Worm (Caenorhabditis elegans): ENCODE data around the gene nhr-43.

ce11 chrIV:11924092-11924491 lies 24.7 kb downstream of the nhr-43 start:
- no peak for TF ChIP-seq aly-2 (tag; optimal IDR thresholded peaks at IDR 0.05)
- no peak for TF ChIP-seq gei-8 (GFP tag; optimal IDR thresholded peaks at IDR 0.05)
- TF ChIP-seq nhr-11 (tag; optimal IDR thresholded peaks at IDR 0.05): no peak
- no peak for TF ChIP-seq zag-1 (tag; optimal IDR thresholded peaks at IDR 0.05)
- no peak for TF ChIP-seq snpc-4 (tag; optimal IDR thresholded peaks at IDR 0.05)
- TF ChIP-seq zfp-2 (tag; optimal IDR thresholded peaks at IDR 0.05): no peak
- no peak for TF ChIP-seq mxl-3 (GFP tag; optimal IDR thresholded peaks at IDR 0.05)
- TF ChIP-seq nhr-77 (tag; optimal IDR thresholded peaks at IDR 0.05): no peak
- TF ChIP-seq Y48G9A.11 (GFP tag; IDR thresholded peaks at IDR 0.05): no peak
- peak; percentile 82 for TF ChIP-seq aha-1 (tag)
- TF ChIP-seq zip-11 (GFP tag; IDR thresholded peaks at IDR 0.05): no peak

Data from whole organism, L4 larva.